Fruit fly (Drosophila melanogaster) whole organism: ENCODE results near the gene Syx17.

Source experiments
- CG8478 ChIP-seq: fragments of >200 bp; optimal IDR thresholded peaks from 2 replicates; lab custom pipeline; 2018; ENCODE audit warnings: inconsistent platforms
- EcR ChIP-seq, 2 experiments: fragments of >200 bp; optimal IDR thresholded peaks; 2 replicates each; lab custom pipeline; 2017; ENCODE audit warnings: missing biosample characterization in 2 of 2, missing genetic modification characterization in 2 of 2, missing genetic modification reagents in 2 of 2
- pan ChIP-seq: fragments of >200 bp; optimal IDR thresholded peaks from 2 replicates; lab custom pipeline; 2017

- TF ChIP-seq pan (lab: Kevin White, UChicago) (no peak), EcR (GFP tag; optimal IDR thresholded peaks at IDR 0.05; lab: Kevin White, UChicago) (no peak), CG8478 (no peak)
Measured at dm6 chr3L:4375675-4376366, 27.5 kb upstream of the Syx17 start.
